Worm (Caenorhabditis elegans) whole organism, L1 larva: ENCODE measurements around the gene lact-5.

ENCODE experiments used
- ama-1 ChIP-seq: fragments of 150-350 bp; optimal IDR thresholded peaks from 2 replicates; lab custom pipeline; 2014
- egl-27 ChIP-seq, 2 experiments: fragments of 150-350 bp in 1 of 2; sonication (generic microtip); optimal IDR thresholded peaks; 3 replicates each; lab custom pipeline; 2017 to 2018; ENCODE audit warnings: missing biosample characterization in 2 of 2, missing genetic modification characterization in 2 of 2, missing genetic modification reagents in 2 of 2
- elt-3 ChIP-seq, 6 experiments: fragments of 150-350 bp in 1 of 6; sonication (generic microtip); optimal IDR thresholded peaks; 2 replicates each; lab custom pipeline; 2017 to 2018; ENCODE audit warnings: missing biosample characterization in 6 of 6, missing genetic modification characterization in 6 of 6, inconsistent platforms in 1 of 6
- jun-1 ChIP-seq: fragments of 150-350 bp; optimal IDR thresholded peaks from 2 replicates; lab custom pipeline; 2014; ENCODE audit warnings: missing biosample characterization, missing genetic modification reagents, missing genetic modification characterization
- mab-9 ChIP-seq: fragments of 200-800 bp; sonication (Bioruptor generic); IDR thresholded peaks from 2 replicates; pipeline ENCODE4 v1.3.6; 2022; ENCODE audit warnings: missing genetic modification reagents, missing genetic modification characterization, missing compliant biosample characterization
- nhr-12 ChIP-seq: sonication (generic microtip); optimal IDR thresholded peaks from 2 replicates; lab custom pipeline; 2017; ENCODE audit warnings: missing biosample characterization, missing genetic modification characterization
- pqm-1 ChIP-seq: sonication (generic microtip); optimal IDR thresholded peaks from 3 replicates; lab custom pipeline; 2017; ENCODE audit warnings: missing biosample characterization, missing genetic modification characterization
- skn-1 ChIP-seq: fragments of 150-350 bp; optimal IDR thresholded peaks from 2 replicates; lab custom pipeline; 2014; ENCODE audit warnings: missing biosample characterization, missing genetic modification characterization
- snpc-4 ChIP-seq: fragments of 150-350 bp; optimal IDR thresholded peaks from 2 replicates; lab custom pipeline; 2014; ENCODE audit warnings: missing biosample characterization, missing genetic modification characterization
- unc-62 ChIP-seq: fragments of 150-350 bp; optimal IDR thresholded peaks from 2 replicates; lab custom pipeline; 2014; ENCODE audit warnings: missing biosample characterization, missing genetic modification reagents, missing genetic modification characterization

DNA sequence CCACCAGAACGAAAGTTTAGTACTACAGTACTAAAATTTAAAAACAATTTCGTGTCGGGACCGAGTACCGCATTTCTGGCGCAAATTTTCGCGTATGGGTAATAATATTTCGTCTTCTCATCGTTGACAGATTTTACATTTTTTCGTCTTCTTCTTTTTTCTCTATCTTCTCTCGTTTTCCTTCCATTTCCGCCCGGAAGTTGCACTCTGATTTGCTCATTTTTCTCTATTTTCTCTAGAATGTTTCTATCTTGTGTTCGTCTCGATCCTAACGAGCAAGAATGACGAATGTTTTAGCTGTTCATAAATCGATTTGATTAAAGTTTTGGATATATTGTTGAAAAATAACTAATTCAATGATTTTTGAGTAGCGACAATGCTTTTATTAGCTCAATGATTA, 34.0 kb upstream of the lact-5 start:
- TF ChIP-seq jun-1 (tag; lab: Kevin White, UChicago) (no peak), ama-1 (no peak), snpc-4 (tag; lab: Kevin White, UChicago) (no peak), unc-62 (no peak), egl-27 (tag; optimal IDR thresholded peaks at IDR 0.05; lab: Kevin White, UChicago) (no peak), skn-1 (no peak), elt-3 (tag; optimal IDR thresholded peaks at IDR 0.05; lab: Kevin White, UChicago) (no peak), nhr-12 (tag; lab: Kevin White, UChicago) (no peak), pqm-1 (tag; lab: Kevin White, UChicago) (no peak), mab-9 (no peak)
